Fruit fly (Drosophila melanogaster): ENCODE results near the gene CG6865.

CG6865 gene

dm6 chr3L:18869035-18869826, 5.8 kb downstream of the CG6865 start, which contains the start of gene Grx1 (continued):
- no peak for TF ChIP-seq emc (GFP tag; optimal IDR thresholded peaks at IDR 0.05)
- TF ChIP-seq usp (GFP tag; optimal IDR thresholded peaks at IDR 0.05): no peak
- TF ChIP-seq CG4730 (GFP tag; IDR thresholded peaks at IDR 0.05): no peak
- TF ChIP-seq H2.0 (GFP tag; IDR thresholded peaks at IDR 0.05): 0 out of 2 replicates have a peak, but pooled peaks have one; percentile 20
- TF ChIP-seq lola (GFP tag; optimal IDR thresholded peaks at IDR 0.05): peak in 1 of 3 experiments; percentile 57
- peak; percentile 57 for TF ChIP-seq Xrp1 (GFP tag; IDR thresholded peaks at IDR 0.05)
- peak; percentile 69 for TF ChIP-seq az2 (GFP tag; optimal IDR thresholded peaks at IDR 0.05)
- TF ChIP-seq chinmo (GFP tag; IDR thresholded peaks at IDR 0.05; ENCODE audit: partially characterized antibody): no peak
- no peak for TF ChIP-seq pan (optimal IDR thresholded peaks at IDR 0.05)
- TF ChIP-seq pan (GFP tag; optimal IDR thresholded peaks at IDR 0.05 in 1 of 2, IDR thresholded peaks at IDR 0.05 in 1 of 2): no peak
- peak; percentile 61 for TF ChIP-seq CG18262 (tag; optimal IDR thresholded peaks at IDR 0.05)
- no peak for TF ChIP-seq tup (GFP tag; optimal IDR thresholded peaks at IDR 0.05)
- TF ChIP-seq Kr (GFP tag; optimal IDR thresholded peaks at IDR 0.05): no peak
- TF ChIP-seq CG3726 (GFP tag; IDR thresholded peaks at IDR 0.05): no peak
- no peak for TF ChIP-seq yki (optimal IDR thresholded peaks at IDR 0.05)
- TF ChIP-seq Hmr (GFP tag; optimal IDR thresholded peaks at IDR 0.05): peak; percentile 59
- TF ChIP-seq CG3163 (GFP tag; optimal IDR thresholded peaks at IDR 0.05): peak; percentile 17
- TF ChIP-seq CG12659 (GFP tag; optimal IDR thresholded peaks at IDR 0.05): peak; percentile 73
- TF ChIP-seq zen (tag; optimal IDR thresholded peaks at IDR 0.05): peak; percentile 14
- TF ChIP-seq CG6683 (GFP tag; optimal IDR thresholded peaks at IDR 0.05): no peak
- no peak for TF ChIP-seq CG3065 (GFP tag; optimal IDR thresholded peaks at IDR 0.05)
- TF ChIP-seq CG2199 (GFP tag; IDR thresholded peaks at IDR 0.05): no peak
- TF ChIP-seq CG2712 (tag; optimal IDR thresholded peaks at IDR 0.05): peak; percentile 76
- TF ChIP-seq CG1233 (GFP tag; optimal IDR thresholded peaks at IDR 0.05): peak; percentile 38
- no peak for TF ChIP-seq prd (optimal IDR thresholded peaks at IDR 0.05)
- TF ChIP-seq prd (GFP tag; IDR thresholded peaks at IDR 0.05): peak; percentile 46; the same call in 1 of the 3 replicates
- TF ChIP-seq wdn (GFP tag; IDR thresholded peaks at IDR 0.05): no peak
- TF ChIP-seq gfzf (GFP tag; optimal IDR thresholded peaks at IDR 0.05): peak; percentile 5
- no peak for TF ChIP-seq ab (GFP tag; optimal IDR thresholded peaks at IDR 0.05)
- 0 out of 2 replicates have a peak, but pooled peaks have one; percentile 22 for TF ChIP-seq lmd (GFP tag; IDR thresholded peaks at IDR 0.05)
- TF ChIP-seq CG1832 (GFP tag; optimal IDR thresholded peaks at IDR 0.05): no peak
- no peak for TF ChIP-seq CG31365 (tag; optimal IDR thresholded peaks at IDR 0.05)
- TF ChIP-seq CG11093 (GFP tag; IDR thresholded peaks at IDR 0.05): no peak
- TF ChIP-seq sens-2 (GFP tag; IDR thresholded peaks at IDR 0.05): no peak
- peak; percentile 49 for TF ChIP-seq Hr3 (GFP tag; optimal IDR thresholded peaks at IDR 0.05)
- TF ChIP-seq mld (GFP tag; IDR thresholded peaks at IDR 0.05; ENCODE audit: partially characterized antibody): no peak
- no peak for TF ChIP-seq NC2α (GFP tag; optimal IDR thresholded peaks at IDR 0.05)
- no peak for TF ChIP-seq Mrtf (GFP tag; IDR thresholded peaks at IDR 0.05)
- TF ChIP-seq CG4707 (GFP tag; optimal IDR thresholded peaks at IDR 0.05): no peak
- TF ChIP-seq salm (tag; optimal IDR thresholded peaks at IDR 0.05): no peak
- TF ChIP-seq disco-r (GFP tag; optimal IDR thresholded peaks at IDR 0.05): no peak
- no peak for TF ChIP-seq inv (GFP tag; IDR thresholded peaks at IDR 0.05; ENCODE audit: partially characterized antibody)
- TF ChIP-seq odd (GFP tag; optimal IDR thresholded peaks at IDR 0.05): peak; percentile 33
- no peak for TF ChIP-seq CG30431 (GFP tag; optimal IDR thresholded peaks at IDR 0.05)
- peak; percentile 55 for TF ChIP-seq CG18764 (GFP tag; optimal IDR thresholded peaks at IDR 0.05)
- peak; percentile 8 for TF ChIP-seq ATbp (GFP tag; optimal IDR thresholded peaks at IDR 0.05)
- no peak for TF ChIP-seq CG42726 (GFP tag; IDR thresholded peaks at IDR 0.05; ENCODE audit: partially characterized antibody)
- TF ChIP-seq zfh2 (GFP tag; optimal IDR thresholded peaks at IDR 0.05): peak; percentile 23
- no peak for TF ChIP-seq vnd (GFP tag; IDR thresholded peaks at IDR 0.05; ENCODE audit: partially characterized antibody)
- no peak for TF ChIP-seq h (optimal IDR thresholded peaks at IDR 0.05)
